Fruit fly (Drosophila melanogaster) whole organism, prepupa: Measurements from ENCODE around the gene CG6901.

ENCODE experiments used
- CG6808 ChIP-seq: fragments of 200-800 bp; sonication (Bioruptor generic); optimal IDR thresholded peaks from 3 replicates; lab custom pipeline; 2017; ENCODE audit warnings: missing biosample characterization, missing genetic modification characterization, mild to moderate bottlenecking, moderate library complexity, missing genetic modification reagents
- Eip93F ChIP-seq: fragments of 200-800 bp; sonication (Bioruptor generic); optimal IDR thresholded peaks from 2 replicates; lab custom pipeline; 2016; ENCODE audit warnings: missing biosample characterization, mild to moderate bottlenecking, missing genetic modification characterization

DNA sequence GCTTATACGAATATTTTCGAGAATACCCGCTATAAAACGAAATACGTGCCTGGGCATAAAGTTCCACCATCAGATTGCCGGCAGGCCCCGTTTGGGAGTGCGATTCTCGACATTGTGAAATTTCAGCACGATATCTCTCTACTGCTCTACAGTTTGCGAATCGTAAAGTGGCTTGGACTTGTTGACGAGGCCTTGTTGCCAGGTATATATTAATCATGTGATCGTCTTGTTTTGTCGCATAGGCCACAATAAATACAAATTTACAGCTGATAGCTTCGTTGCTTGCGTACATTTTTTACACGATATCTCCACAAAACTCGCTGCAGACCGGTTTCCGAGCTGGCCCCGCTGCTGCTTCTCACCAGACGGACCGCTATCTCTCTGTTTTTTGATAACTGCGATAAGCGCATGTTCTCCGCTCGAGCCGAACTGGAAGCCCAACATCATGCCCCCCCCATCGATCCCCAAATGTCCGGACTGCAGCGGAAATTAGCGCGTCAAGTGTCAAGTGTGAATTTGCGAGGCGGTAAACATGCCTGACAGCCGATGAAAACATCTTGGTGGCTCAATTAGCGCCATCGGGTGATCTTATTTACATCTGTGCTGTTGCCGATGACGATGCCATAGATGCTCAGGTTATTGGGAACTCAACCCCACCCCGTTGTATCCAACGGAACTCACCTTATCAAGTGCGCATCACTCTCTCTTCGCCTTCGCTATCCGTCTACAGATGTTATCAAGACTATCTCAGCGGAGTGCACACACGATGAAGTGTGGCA lies 13.7 kb upstream of the CG6901 start:
- TF ChIP-seq Eip93F (GFP tag; lab: Kevin White, UChicago), result no peak
- peak; percentile 1 for TF ChIP-seq CG6808 (GFP tag; lab: Kevin White, UChicago)
